Worm (Caenorhabditis elegans) whole organism, late embryonic: ENCODE data around the gene dct-6.

ENCODE experiments used
- T23F11.4 ChIP-seq: fragments of 200-800 bp; sonication (Bioruptor generic); optimal IDR thresholded peaks from 2 replicates; lab custom pipeline; 2018; ENCODE audit warnings: mild to moderate bottlenecking, missing genetic modification characterization, missing compliant biosample characterization
- elt-4 ChIP-seq: sonication (generic microtip); optimal IDR thresholded peaks from 2 replicates; lab custom pipeline; 2016; ENCODE audit warnings: missing genetic modification characterization, missing compliant biosample characterization
- fax-1 ChIP-seq: sonication (generic microtip); optimal IDR thresholded peaks from 2 replicates; lab custom pipeline; 2016; ENCODE audit warnings: missing genotype, missing genetic modification characterization, missing compliant biosample characterization
- fkh-6 ChIP-seq: sonication (generic microtip); optimal IDR thresholded peaks from 2 replicates; lab custom pipeline; 2016; ENCODE audit warnings: missing genetic modification characterization, missing compliant biosample characterization
- hlh-15 ChIP-seq: sonication (generic microtip); optimal IDR thresholded peaks from 2 replicates; lab custom pipeline; 2016; ENCODE audit warnings: missing genetic modification characterization, missing compliant biosample characterization
- hlh-6 ChIP-seq: sonication (generic microtip); optimal IDR thresholded peaks from 2 replicates; lab custom pipeline; 2016; ENCODE audit warnings: missing genotype, missing genetic modification characterization, missing compliant biosample characterization
- nfya-1 ChIP-seq: sonication (generic microtip); optimal IDR thresholded peaks from 2 replicates; lab custom pipeline; 2017; ENCODE audit warnings: missing genetic modification characterization, mild to moderate bottlenecking, missing compliant biosample characterization, antibody characterized with exemption, moderate library complexity
- pros-1 ChIP-seq: fragments of 150-350 bp; optimal IDR thresholded peaks from 2 replicates; lab custom pipeline; 2014; ENCODE audit warnings: missing biosample characterization, missing genetic modification reagents, missing genetic modification characterization
- rnt-1 ChIP-seq: sonication (generic microtip); optimal IDR thresholded peaks from 2 replicates; lab custom pipeline; 2016; ENCODE audit warnings: missing genetic modification characterization, missing compliant biosample characterization
- tbx-2 ChIP-seq: sonication (generic microtip); optimal IDR thresholded peaks from 2 replicates; lab custom pipeline; 2016; ENCODE audit warnings: missing genetic modification characterization, missing compliant biosample characterization
- unc-3 ChIP-seq, 2 experiments: fragments of 200-800 bp in 1 of 2; sonication (Bioruptor generic) in 1 of 2; sonication (generic microtip) in 1 of 2; conservative IDR thresholded peaks in 1 of 2; optimal IDR thresholded peaks in 1 of 2; 2 replicates each; pipeline versions ENCODE4 v1.3.6 to Lab custom; 2016 to 2022; ENCODE audit warnings: missing compliant biosample characterization in 2 of 2, missing genetic modification characterization in 2 of 2, missing genetic modification reagents in 1 of 2

ce11 chrIII:5943368-5944180 is 22.6 kb upstream of the dct-6 start:
- TF ChIP-seq hlh-6: no peak
- no peak for TF ChIP-seq rnt-1 (tag; lab: Kevin White, UChicago)
- no peak for TF ChIP-seq nfya-1 (tag; lab: Kevin White, UChicago)
- no peak for TF ChIP-seq fax-1 (tag; lab: Kevin White, UChicago)
- no peak for TF ChIP-seq fkh-6 (tag; lab: Kevin White, UChicago)
- no peak for TF ChIP-seq tbx-2 (tag; lab: Kevin White, UChicago)
- TF ChIP-seq pros-1 (tag; lab: Kevin White, UChicago): no peak
- TF ChIP-seq T23F11.4 (GFP tag; lab: Kevin White, UChicago): no peak
- TF ChIP-seq unc-3 (GFP tag; conservative IDR thresholded peaks at IDR 0.05; lab: Robert Waterston, UW): no peak
- no peak for TF ChIP-seq unc-3 (tag; optimal IDR thresholded peaks at IDR 0.05; lab: Kevin White, UChicago)
- TF ChIP-seq hlh-15: no peak
- no peak for TF ChIP-seq elt-4
